Fruit fly (Drosophila melanogaster) whole organism: Measurements from ENCODE around the gene CG43954.

Experiments used
- CG8478 ChIP-seq: fragments of >200 bp; optimal IDR thresholded peaks from 2 replicates; lab custom pipeline; 2018; ENCODE audit warnings: inconsistent platforms
- pan ChIP-seq: fragments of >200 bp; optimal IDR thresholded peaks from 2 replicates; lab custom pipeline; 2017
- usp ChIP-seq: fragments of >200 bp; optimal IDR thresholded peaks from 2 replicates; lab custom pipeline; 2017; ENCODE audit warnings: missing biosample characterization, missing genetic modification characterization, mixed read lengths

dm6 chr3L:16730645-16731044 is 19.2 kb upstream of the CG43954 start, which contains the start of gene Dbp73D:
- TF ChIP-seq pan (lab: Kevin White, UChicago) (no peak), CG8478 (lab: Kevin White, UChicago) (no peak), usp (no peak)
